Worm (Caenorhabditis elegans) whole organism, L1 larva: ENCODE data around the gene Y66A7A.4.
A peak's percentile ranks its signal among the peaks of the same experiment; 100 is the strongest.

ENCODE experiments used
- F16B12.6 ChIP-seq: fragments of 150-350 bp; optimal IDR thresholded peaks from 2 replicates; lab custom pipeline; 2014; ENCODE audit warnings: missing biosample characterization, missing genetic modification characterization
- aha-1 ChIP-seq: fragments of 150-350 bp; optimal IDR thresholded peaks from 2 replicates; lab custom pipeline; 2014; ENCODE audit warnings: missing biosample characterization, missing genetic modification characterization
- blmp-1 ChIP-seq: fragments of 150-350 bp; optimal IDR thresholded peaks from 2 replicates; lab custom pipeline; 2014; ENCODE audit warnings: missing biosample characterization, missing genetic modification characterization
- ceh-63 ChIP-seq: fragments of 200-800 bp; sonication (Bioruptor generic); optimal IDR thresholded peaks from 2 replicates; lab custom pipeline; 2018; ENCODE audit warnings: mild to moderate bottlenecking, missing genetic modification characterization, missing compliant biosample characterization
- ceh-8 ChIP-seq: fragments of 200-800 bp; sonication (Bioruptor generic); optimal IDR thresholded peaks from 2 replicates; lab custom pipeline; 2018; ENCODE audit warnings: mild to moderate bottlenecking, missing genetic modification characterization, moderate library complexity, missing compliant biosample characterization
- ceh-82 ChIP-seq, 3 experiments: fragments of 150-350 bp in 1 of 3; sonication (generic microtip) in 2 of 3; optimal IDR thresholded peaks; 2 replicates each; lab custom pipeline; 2014 to 2017; ENCODE audit warnings: missing biosample characterization in 3 of 3, missing genetic modification characterization in 3 of 3
- ceh-88 ChIP-seq: fragments of 200-800 bp; sonication (Bioruptor generic); IDR thresholded peaks from 2 replicates; pipeline ENCODE4 v1.3.6; 2022; ENCODE audit warnings: missing genetic modification characterization, missing compliant biosample characterization
- efl-1 ChIP-seq, 4 experiments: fragments of 150-350 bp; optimal IDR thresholded peaks in 3 of 4; peaks in 1 of 4; 1 replicate in 1 of 4; 2 replicates in 3 of 4; lab custom pipeline; 2014; ENCODE audit warnings: missing biosample characterization in 2 of 4, missing genetic modification characterization in 2 of 4, missing genetic modification reagents in 2 of 4
- efl-3 ChIP-seq: fragments of 200-800 bp; sonication (Bioruptor generic); optimal IDR thresholded peaks from 2 replicates; lab custom pipeline; 2018; ENCODE audit warnings: mild to moderate bottlenecking, missing genetic modification characterization, missing compliant biosample characterization
- egl-27 ChIP-seq, 2 experiments: fragments of 150-350 bp in 1 of 2; sonication (generic microtip); optimal IDR thresholded peaks; 3 replicates each; lab custom pipeline; 2017 to 2018; ENCODE audit warnings: missing biosample characterization in 2 of 2, missing genetic modification characterization in 2 of 2, missing genetic modification reagents in 2 of 2
- elt-3 ChIP-seq, 6 experiments: fragments of 150-350 bp in 1 of 6; sonication (generic microtip); optimal IDR thresholded peaks; 2 replicates each; lab custom pipeline; 2017 to 2018; ENCODE audit warnings: missing biosample characterization in 6 of 6, missing genetic modification characterization in 6 of 6, inconsistent platforms in 1 of 6
- fkh-10 ChIP-seq: sonication (generic microtip); optimal IDR thresholded peaks from 2 replicates; lab custom pipeline; 2017; ENCODE audit warnings: missing biosample characterization, missing genetic modification reagents, missing genetic modification characterization
- fkh-4 ChIP-seq: sonication (generic microtip); optimal IDR thresholded peaks from 2 replicates; lab custom pipeline; 2016; ENCODE audit warnings: missing compliant biosample characterization, missing genetic modification characterization, borderline replicate concordance
- fkh-8 ChIP-seq: sonication (generic microtip); optimal IDR thresholded peaks from 2 replicates; lab custom pipeline; 2016; ENCODE audit warnings: mild to moderate bottlenecking, missing genetic modification characterization, missing compliant biosample characterization
- fos-1 ChIP-seq: fragments of 150-350 bp; optimal IDR thresholded peaks from 2 replicates; lab custom pipeline; 2014; ENCODE audit warnings: missing biosample characterization, missing genetic modification characterization
- grh-1 ChIP-seq: fragments of 200-800 bp; sonication (Bioruptor generic); IDR thresholded peaks from 2 replicates; pipeline ENCODE4 v1.3.6; 2022; ENCODE audit warnings: missing genetic modification reagents, missing genetic modification characterization, missing compliant biosample characterization
- hlh-4 ChIP-seq: sonication (generic microtip); optimal IDR thresholded peaks from 2 replicates; lab custom pipeline; 2016; ENCODE audit warnings: mild to moderate bottlenecking, missing genetic modification characterization, missing compliant biosample characterization
- isw-1 ChIP-seq: fragments of 200-800 bp; sonication (Bioruptor generic); IDR thresholded peaks from 2 replicates; pipeline ENCODE4 v1.3.6; 2022; ENCODE audit warnings: missing genetic modification characterization, missing compliant biosample characterization
- jun-1 ChIP-seq: fragments of 150-350 bp; optimal IDR thresholded peaks from 2 replicates; lab custom pipeline; 2014; ENCODE audit warnings: missing biosample characterization, missing genetic modification reagents, missing genetic modification characterization
- lin-14 ChIP-seq: fragments of 200-800 bp; sonication (Bioruptor generic); optimal IDR thresholded peaks from 2 replicates; lab custom pipeline; 2018; ENCODE audit warnings: mild to moderate bottlenecking, missing genetic modification characterization, moderate library complexity, missing compliant biosample characterization
- lin-35 ChIP-seq, 2 experiments: fragments of 150-350 bp; optimal IDR thresholded peaks; 2 replicates each; lab custom pipeline; 2014; ENCODE audit warnings: missing biosample characterization in 2 of 2, missing genetic modification characterization in 2 of 2, missing genetic modification reagents in 2 of 2
- lin-39 ChIP-seq: fragments of 150-350 bp; optimal IDR thresholded peaks from 2 replicates; lab custom pipeline; 2014; ENCODE audit warnings: missing biosample characterization, missing genetic modification reagents, missing genetic modification characterization
- mab-9 ChIP-seq: fragments of 200-800 bp; sonication (Bioruptor generic); IDR thresholded peaks from 2 replicates; pipeline ENCODE4 v1.3.6; 2022; ENCODE audit warnings: missing genetic modification reagents, missing genetic modification characterization, missing compliant biosample characterization
- nhr-19 ChIP-seq: fragments of 200-800 bp; sonication (Bioruptor generic); conservative IDR thresholded peaks from 2 replicates; pipeline ENCODE4 v1.3.6; 2022; ENCODE audit warnings: missing genetic modification characterization, missing compliant biosample characterization
- nhr-20 ChIP-seq: sonication (generic microtip); optimal IDR thresholded peaks from 2 replicates; lab custom pipeline; 2016; ENCODE audit warnings: mild to moderate bottlenecking, missing genetic modification characterization, missing compliant biosample characterization
- nhr-71 ChIP-seq: sonication (generic microtip); optimal IDR thresholded peaks from 2 replicates; lab custom pipeline; 2016; ENCODE audit warnings: mild to moderate bottlenecking, missing genetic modification characterization, moderate library complexity, missing compliant biosample characterization
- nhr-77 ChIP-seq: fragments of 150-350 bp; optimal IDR thresholded peaks from 2 replicates; lab custom pipeline; 2014; ENCODE audit warnings: missing biosample characterization, missing genetic modification characterization
- nhr-84 ChIP-seq: sonication (generic microtip); optimal IDR thresholded peaks from 2 replicates; lab custom pipeline; 2017; ENCODE audit warnings: missing biosample characterization, missing genetic modification characterization
- nhr-85 ChIP-seq: sonication (generic microtip); peaks from one replicate; lab custom pipeline; 2016; ENCODE audit warnings: missing genetic modification characterization, inconsistent platforms, missing compliant biosample characterization
- pag-3 ChIP-seq: sonication (generic microtip); optimal IDR thresholded peaks from 2 replicates; lab custom pipeline; 2017; ENCODE audit warnings: missing genetic modification characterization, mild to moderate bottlenecking, missing compliant biosample characterization, antibody characterized with exemption, borderline replicate concordance; ENCODE audit not compliant: insufficient read depth
- pax-3 ChIP-seq: fragments of 200-800 bp; sonication (Bioruptor generic); optimal IDR thresholded peaks from 2 replicates; lab custom pipeline; 2018; ENCODE audit warnings: mild to moderate bottlenecking, missing genetic modification characterization, moderate library complexity, missing compliant biosample characterization
- pqm-1 ChIP-seq: sonication (generic microtip); optimal IDR thresholded peaks from 3 replicates; lab custom pipeline; 2017; ENCODE audit warnings: missing biosample characterization, missing genetic modification characterization
- snpc-4 ChIP-seq: fragments of 150-350 bp; optimal IDR thresholded peaks from 2 replicates; lab custom pipeline; 2014; ENCODE audit warnings: missing biosample characterization, missing genetic modification characterization
- sox-4 ChIP-seq: sonication (generic microtip); optimal IDR thresholded peaks from 2 replicates; lab custom pipeline; 2016; ENCODE audit warnings: missing genetic modification characterization, missing compliant biosample characterization
- sptf-1 ChIP-seq: fragments of 150-350 bp; optimal IDR thresholded peaks from 2 replicates; lab custom pipeline; 2014; ENCODE audit warnings: missing biosample characterization, missing genetic modification characterization
- sup-37 ChIP-seq: fragments of 200-800 bp; sonication (Bioruptor generic); optimal IDR thresholded peaks from 2 replicates; lab custom pipeline; 2018; ENCODE audit warnings: mild to moderate bottlenecking, missing genetic modification characterization, missing compliant biosample characterization
- tbx-2 ChIP-seq: sonication (generic microtip); optimal IDR thresholded peaks from 2 replicates; lab custom pipeline; 2016; ENCODE audit warnings: missing genetic modification characterization, missing compliant biosample characterization
- unc-130 ChIP-seq: fragments of 150-350 bp; optimal IDR thresholded peaks from 2 replicates; lab custom pipeline; 2017; ENCODE audit warnings: missing biosample characterization, missing genetic modification characterization, inconsistent platforms
- unc-30 ChIP-seq: sonication (generic microtip); optimal IDR thresholded peaks from 2 replicates; lab custom pipeline; 2017; ENCODE audit warnings: missing biosample characterization, missing genetic modification characterization
- unc-98 ChIP-seq: fragments of 200-800 bp; sonication (Bioruptor generic); IDR thresholded peaks from 2 replicates; pipeline ENCODE4 v1.3.6; 2022; ENCODE audit warnings: missing genetic modification characterization, missing compliant biosample characterization
- zag-1 ChIP-seq: fragments of 150-350 bp; optimal IDR thresholded peaks from 2 replicates; lab custom pipeline; 2014; ENCODE audit warnings: missing biosample characterization, missing genetic modification characterization
- zip-4 ChIP-seq: fragments of 200-800 bp; sonication (Bioruptor generic); optimal IDR thresholded peaks from 2 replicates; lab custom pipeline; 2018; ENCODE audit warnings: mild to moderate bottlenecking, missing genetic modification characterization, moderate library complexity, missing compliant biosample characterization

Gene Y66A7A.4

DNA sequence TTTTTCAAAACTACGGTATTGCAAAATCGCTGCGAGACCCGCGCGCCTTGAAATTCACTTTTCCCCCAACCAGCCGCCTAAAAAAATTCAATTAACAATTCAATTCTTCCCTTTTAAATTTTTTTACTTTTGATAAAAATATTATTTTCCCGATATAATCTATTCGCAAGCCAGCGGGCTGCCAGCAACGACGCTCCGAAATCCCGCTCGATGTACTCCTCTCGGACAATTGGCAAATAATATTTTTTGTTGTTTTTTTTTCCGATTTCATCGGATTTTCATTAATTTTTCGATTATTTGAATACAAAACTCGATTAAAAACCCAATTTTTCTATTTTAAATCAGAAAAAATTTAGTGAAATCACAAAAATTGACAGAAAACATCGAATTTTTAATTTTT is 3.4 kb downstream of the Y66A7A.4 start:
- TF ChIP-seq unc-130 (tag; lab: Kevin White, UChicago) (no peak), efl-1 (optimal IDR thresholded peaks at IDR 0.05; lab: Kevin White, UChicago) (no peak), efl-1 (GFP tag; optimal IDR thresholded peaks at IDR 0.05 in 1 of 2; lab: Kevin White, UChicago) (no peak), lin-14 (GFP tag; lab: Kevin White, UChicago) (no peak), nhr-19 (GFP tag; lab: Robert Waterston, UW) (no peak), egl-27 (tag; optimal IDR thresholded peaks at IDR 0.05; lab: Kevin White, UChicago) (no peak), blmp-1 (tag; lab: Kevin White, UChicago) (no peak), fkh-10 (no peak), grh-1 (no peak), ceh-88 (GFP tag; lab: Robert Waterston, UW) (no peak), ceh-8 (GFP tag; lab: Kevin White, UChicago) (no peak), nhr-71 (tag; lab: Kevin White, UChicago) (no peak), nhr-77 (tag; lab: Kevin White, UChicago) (no peak), ceh-63 (no peak), isw-1 (GFP tag; lab: Robert Waterston, UW) (no peak), pag-3 (tag; lab: Kevin White, UChicago) (no peak), unc-30 (tag; lab: Kevin White, UChicago) (no peak), nhr-84 (tag; lab: Kevin White, UChicago) (no peak), sup-37 (GFP tag; lab: Kevin White, UChicago) (no peak), lin-35 (GFP tag; optimal IDR thresholded peaks at IDR 0.05; lab: Kevin White, UChicago) (no peak), tbx-2 (no peak)
- TF ChIP-seq, all 84 proteins: peak for 0

DNA sequence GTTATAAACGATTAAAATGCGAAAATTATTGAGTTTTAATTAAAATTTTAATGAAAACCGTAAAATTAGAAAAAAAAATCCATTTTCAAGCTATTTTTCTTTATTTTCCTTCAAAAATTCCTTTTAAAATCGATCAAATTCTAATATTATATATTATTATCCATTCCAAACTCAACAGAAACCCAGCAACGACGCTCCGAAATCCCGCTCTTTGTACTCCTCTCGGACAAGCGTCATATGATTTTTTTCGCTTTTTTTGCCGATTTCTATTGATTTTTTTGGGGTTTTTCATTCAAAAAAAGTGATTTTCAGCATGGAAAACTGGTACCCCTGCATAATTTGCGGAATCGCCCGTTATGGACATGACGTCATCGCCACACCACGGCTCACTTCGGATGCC is 4.0 kb downstream of the Y66A7A.4 start, which contains the start of gene ceh-91:
Gene ceh-91, plus strand, starts transcription at position 301 of the 400 bp plus-strand sequence.
- no peak for TF ChIP-seq lin-39 (tag; lab: Kevin White, UChicago)

DNA sequence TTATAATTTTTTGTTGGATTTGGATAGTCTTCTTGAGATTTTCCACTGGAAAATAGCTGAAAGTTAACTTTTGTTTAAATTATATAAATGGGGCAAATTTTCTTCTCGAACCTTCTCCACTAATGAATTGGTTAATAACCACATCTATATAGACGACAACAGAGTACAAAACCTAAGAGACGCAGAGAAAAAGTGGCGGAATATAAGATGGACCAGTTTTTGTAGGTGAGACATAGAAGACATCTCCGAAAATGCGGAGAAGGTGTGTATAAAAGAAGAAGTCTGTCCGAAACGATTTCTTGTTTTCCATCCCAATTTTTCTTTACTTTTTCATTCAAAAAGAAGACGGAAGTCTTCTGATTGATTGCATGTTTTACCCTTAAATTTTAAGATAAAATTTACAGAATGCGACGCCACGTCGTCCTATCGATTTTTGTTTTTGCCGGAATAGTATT is 12.5 kb downstream of the Y66A7A.4 start, which contains the start of gene gly-8:
Gene gly-8, plus strand, starts transcription at position 405 of the 455 bp plus-strand sequence.
- TF ChIP-seq nhr-20 (tag; lab: Kevin White, UChicago) = no peak
- no peak for TF ChIP-seq pax-3 (tag; lab: Kevin White, UChicago)
- no peak for TF ChIP-seq ceh-82 (tag; optimal IDR thresholded peaks at IDR 0.05; lab: Kevin White, UChicago)
- TF ChIP-seq egl-27 (tag; optimal IDR thresholded peaks at IDR 0.05; lab: Kevin White, UChicago) = no peak
- peak in 1 of 6 experiments; percentile 33 for TF ChIP-seq elt-3 (tag; optimal IDR thresholded peaks at IDR 0.05; lab: Kevin White, UChicago)
- no peak for TF ChIP-seq efl-3 (GFP tag; lab: Kevin White, UChicago)
- TF ChIP-seq blmp-1 (tag; lab: Kevin White, UChicago) = peak; percentile 56
- no peak for TF ChIP-seq F16B12.6 (tag; lab: Kevin White, UChicago)
- peak in 1 of 2 experiments; percentile 8 for TF ChIP-seq lin-35 (GFP tag; optimal IDR thresholded peaks at IDR 0.05; lab: Kevin White, UChicago)
- TF ChIP-seq zip-4 (GFP tag; lab: Kevin White, UChicago) = no peak

- TF ChIP-seq fkh-8 (no peak), zip-4 (GFP tag; lab: Kevin White, UChicago) (no peak), elt-3 (tag; optimal IDR thresholded peaks at IDR 0.05; lab: Kevin White, UChicago) (no peak), pag-3 (tag; lab: Kevin White, UChicago) (no peak), ceh-88 (GFP tag; lab: Robert Waterston, UW) (no peak), nhr-85 (tag; lab: Kevin White, UChicago) (no peak), aha-1 (tag; lab: Kevin White, UChicago) (no peak), sptf-1 (tag; lab: Kevin White, UChicago) (no peak), sox-4 (tag; lab: Kevin White, UChicago) (no peak), mab-9 (no peak), jun-1 (tag; lab: Kevin White, UChicago) (no peak), snpc-4 (no peak), fos-1 (no peak), pqm-1 (no peak), lin-14 (GFP tag; lab: Kevin White, UChicago) (no peak), fkh-4 (tag; lab: Kevin White, UChicago) (no peak), zag-1 (tag; lab: Kevin White, UChicago) (no peak), hlh-4 (tag; lab: Kevin White, UChicago) (no peak), unc-98 (GFP tag; lab: Robert Waterston, UW) (no peak)
Measured at ce11 chrIII:11627631-11628030, 15.2 kb downstream of the Y66A7A.4 start.
